Worm (Caenorhabditis elegans) whole organism, L4/young adult: Measurements from ENCODE around the gene vps-37.

Source experiments
- dao-5 ChIP-seq: sonication (generic microtip); optimal IDR thresholded peaks from 2 replicates; lab custom pipeline; 2016; ENCODE audit warnings: missing genotype, missing genetic modification characterization, moderate library complexity, missing compliant biosample characterization
- him-1 ChIP-seq: sonication (generic microtip); optimal IDR thresholded peaks from 2 replicates; lab custom pipeline; 2016; ENCODE audit warnings: missing genotype, missing genetic modification reagents, missing genetic modification characterization, missing compliant biosample characterization

DNA sequence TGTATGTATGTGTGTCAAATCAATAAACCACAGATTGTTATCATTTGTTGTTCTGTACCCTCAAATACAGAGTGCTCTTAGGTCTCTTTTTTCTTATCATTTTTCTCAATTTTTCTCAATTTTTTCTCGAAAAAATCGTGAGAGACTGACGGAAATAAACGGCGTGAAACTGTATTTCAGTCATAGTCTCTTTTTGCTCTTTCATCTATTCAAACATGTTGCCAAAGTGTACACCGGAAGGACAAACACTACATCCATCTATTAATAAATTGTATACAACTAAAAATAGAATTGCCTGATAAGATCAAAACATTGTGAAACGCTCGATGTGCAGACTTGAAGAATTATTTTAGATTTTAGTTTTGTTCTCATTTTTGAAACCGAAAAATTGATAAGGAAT is 41.9 kb downstream of the vps-37 start:
- TF ChIP-seq dao-5 (tag; lab: Kevin White, UChicago) (no peak), him-1 (no peak)
